Fruit fly (Drosophila melanogaster): ENCODE results near the gene qua.

qua gene

dm6 chr2L:17448435-17448834 is 48.6 kb downstream of the qua start:
- no peak for TF ChIP-seq CG8478 (optimal IDR thresholded peaks at IDR 0.05)
- no peak for TF ChIP-seq CTCF (optimal IDR thresholded peaks at IDR 0.05)

DNA sequence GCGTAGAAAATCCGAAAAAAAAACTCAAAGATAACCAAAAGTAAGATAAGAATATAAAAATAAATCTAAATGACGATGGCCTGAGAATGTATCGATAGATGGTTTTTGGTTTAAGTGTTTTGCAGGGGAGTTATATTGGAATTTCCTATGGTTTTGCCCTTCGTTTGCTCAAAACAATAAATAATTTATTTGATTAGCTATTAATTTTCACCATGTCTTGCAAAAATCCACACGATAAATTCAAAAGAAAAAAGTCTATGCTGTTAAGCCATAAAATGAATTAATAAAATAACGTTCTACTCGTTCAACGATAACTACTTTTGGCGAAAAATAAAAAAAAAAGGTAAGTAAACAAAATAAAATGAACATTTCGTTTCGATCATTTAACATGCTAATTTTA is 49.9 kb downstream of the qua start:
- TF ChIP-seq CG8478 (optimal IDR thresholded peaks at IDR 0.05) (no peak), CTCF (optimal IDR thresholded peaks at IDR 0.05) (no peak)

- no peak for TF ChIP-seq CG8478 (optimal IDR thresholded peaks at IDR 0.05)
- TF ChIP-seq CTCF (optimal IDR thresholded peaks at IDR 0.05) = no peak
Measured at dm6 chr2L:17437594-17437993, 59.4 kb downstream of the qua start.

All from S2 (cell line).